Fruit fly (Drosophila melanogaster): ENCODE data around the gene CG1116.

The CG1116 gene

dm6 chr3R:5211901-5212758, 7.3 kb upstream of the CG1116 start (continued):
- TF ChIP-seq zen (tag; optimal IDR thresholded peaks at IDR 0.05) (peak; percentile 95), CG8944 (GFP tag; optimal IDR thresholded peaks at IDR 0.05) (peak; percentile 82), Trl (optimal IDR thresholded peaks at IDR 0.05) (no peak), Trl (GFP tag; optimal IDR thresholded peaks at IDR 0.05) (peak; percentile 84), D19A (tag; optimal IDR thresholded peaks at IDR 0.05) (peak; percentile 85), CG1603 (tag; optimal IDR thresholded peaks at IDR 0.05) (peak; percentile 93), CG43689 (GFP tag; IDR thresholded peaks at IDR 0.05) (no peak), CG1792 (GFP tag; optimal IDR thresholded peaks at IDR 0.05) (peak; percentile 69), gfzf (GFP tag; optimal IDR thresholded peaks at IDR 0.05) (no peak), CG16863 (GFP tag; optimal IDR thresholded peaks at IDR 0.05) (peak; percentile 75), rib (GFP tag; IDR thresholded peaks at IDR 0.05) (no peak), CG18011 (GFP tag; optimal IDR thresholded peaks at IDR 0.05) (no peak), Dbx (GFP tag; IDR thresholded peaks at IDR 0.05) (no peak), so (GFP tag; IDR thresholded peaks at IDR 0.05) (0 out of 3 replicates have a peak, but pooled peaks have one; percentile 45), peb (GFP tag; IDR thresholded peaks at IDR 0.05) (peak; percentile 51; the same call in 1 of the 2 replicates), CG15696 (tag; optimal IDR thresholded peaks at IDR 0.05) (peak; percentile 99), CG17802 (tag; optimal IDR thresholded peaks at IDR 0.05) (peak; percentile 51), CG7987 (GFP tag; optimal IDR thresholded peaks at IDR 0.05) (peak; percentile 23), Gug (GFP tag; IDR thresholded peaks at IDR 0.05) (peak; percentile 64; the same call in 2 of the 4 replicates), CrebB (tag; optimal IDR thresholded peaks at IDR 0.05) (peak; percentile 47), Dip3 (GFP tag; optimal IDR thresholded peaks at IDR 0.05) (peak; percentile 18), CG2120 (GFP tag; optimal IDR thresholded peaks at IDR 0.05) (no peak), CG17359 (tag; optimal IDR thresholded peaks at IDR 0.05) (peak; percentile 52), row (GFP tag; IDR thresholded peaks at IDR 0.05) (peak; percentile 87), Hr3 (GFP tag; optimal IDR thresholded peaks at IDR 0.05) (peak; percentile 74), CG17361 (GFP tag; IDR thresholded peaks at IDR 0.05) (peak; percentile 87), tll (GFP tag; optimal IDR thresholded peaks at IDR 0.05) (peak in 1 of 2 experiments; percentile 44), hkb (optimal IDR thresholded peaks at IDR 0.05) (no peak), hkb (GFP tag; IDR thresholded peaks at IDR 0.05) (peak; percentile 40; the same call in 1 of the 2 replicates), nmo (GFP tag; optimal IDR thresholded peaks at IDR 0.05) (peak; percentile 85), Atf6 (GFP tag; IDR thresholded peaks at IDR 0.05) (no peak), dan (GFP tag; IDR thresholded peaks at IDR 0.05) (peak; percentile 88; the same call in 1 of the 2 replicates), ato (GFP tag; IDR thresholded peaks at IDR 0.05; ENCODE audit: partially characterized antibody) (no peak), CG12391 (tag; optimal IDR thresholded peaks at IDR 0.05) (peak; percentile 87), eve (GFP tag; optimal IDR thresholded peaks at IDR 0.05) (peak; percentile 87 to 88), maf-S (GFP tag; optimal IDR thresholded peaks at IDR 0.05) (peak; percentile 63), onecut (GFP tag; IDR thresholded peaks at IDR 0.05) (peak; percentile 66), zf30C (GFP tag; optimal IDR thresholded peaks at IDR 0.05) (peak; percentile 100), CG6791 (GFP tag; IDR thresholded peaks at IDR 0.05; ENCODE audit: partially characterized antibody) (peak; percentile 43; the same call in 2 of the 3 replicates), HHEX (GFP tag; optimal IDR thresholded peaks at IDR 0.05) (peak; percentile 24), Optix (GFP tag; IDR thresholded peaks at IDR 0.05) (peak; percentile 69; the same call in 2 of the 3 replicates), z (GFP tag; IDR thresholded peaks at IDR 0.05) (peak; percentile 41; the same call in 1 of the 3 replicates), CG15073 (GFP tag; optimal IDR thresholded peaks at IDR 0.05) (peak; percentile 6), Nf-YA (GFP tag; IDR thresholded peaks at IDR 0.05) (no peak), CG42726 (GFP tag; IDR thresholded peaks at IDR 0.05; ENCODE audit: partially characterized antibody) (no peak), Atf3 (GFP tag; optimal IDR thresholded peaks at IDR 0.05) (peak; percentile 68), CG3407 (GFP tag; optimal IDR thresholded peaks at IDR 0.05) (peak; percentile 55), vvl (GFP tag; IDR thresholded peaks at IDR 0.05) (peak; percentile 76), btn (GFP tag; optimal IDR thresholded peaks at IDR 0.05) (peak; percentile 70)
